Worm (Caenorhabditis elegans): Measurements from ENCODE around the gene vms-1.
A peak's percentile ranks its signal among the peaks of the same experiment; 100 is the strongest.

The vms-1 gene

ce11 chrIII:8109459-8110057, 21.2 kb downstream of the vms-1 start (continued):
- TF ChIP-seq lsy-2 (tag; optimal IDR thresholded peaks at IDR 0.05) (peak; percentile 70 to 89), nhr-28 (tag; optimal IDR thresholded peaks at IDR 0.05) (no peak), lin-39 (tag; optimal IDR thresholded peaks at IDR 0.05) (no peak), hpl-2 (GFP tag; optimal IDR thresholded peaks at IDR 0.05) (no peak), zag-1 (tag; optimal IDR thresholded peaks at IDR 0.05) (no peak), blmp-1 (tag; optimal IDR thresholded peaks at IDR 0.05) (peak; percentile 19), unc-98 (GFP tag; IDR thresholded peaks at IDR 0.05) (no peak), nhr-11 (tag; optimal IDR thresholded peaks at IDR 0.05) (no peak), vab-15 (tag; optimal IDR thresholded peaks at IDR 0.05) (peak; percentile 55), fkh-10 (GFP tag; optimal IDR thresholded peaks at IDR 0.05) (peak; percentile 60), unc-30 (tag; optimal IDR thresholded peaks at IDR 0.05) (no peak), hlh-17 (GFP tag; optimal IDR thresholded peaks at IDR 0.05; ENCODE audit: borderline replicate concordance) (no peak), lin-14 (GFP tag; optimal IDR thresholded peaks at IDR 0.05) (peak; percentile 65), C16A3.4 (tag; optimal IDR thresholded peaks at IDR 0.05) (peak; percentile 66), nhr-71 (tag; optimal IDR thresholded peaks at IDR 0.05) (peak; percentile 81), nhr-237 (tag; optimal IDR thresholded peaks at IDR 0.05) (no peak), snpc-4 (tag; optimal IDR thresholded peaks at IDR 0.05) (peak; percentile 24), skn-1 (tag; optimal IDR thresholded peaks at IDR 0.05) (peak; percentile 76), aly-2 (tag; optimal IDR thresholded peaks at IDR 0.05) (peak; percentile 63), sptf-1 (tag; optimal IDR thresholded peaks at IDR 0.05) (no peak), hlh-4 (tag; optimal IDR thresholded peaks at IDR 0.05) (no peak), ztf-4 (tag; optimal IDR thresholded peaks at IDR 0.05) (no peak), nhr-77 (tag; optimal IDR thresholded peaks at IDR 0.05) (peak; percentile 58), jun-1 (tag; optimal IDR thresholded peaks at IDR 0.05) (peak; percentile 42), C34B4.2 (tag; optimal IDR thresholded peaks at IDR 0.05) (no peak), fos-1 (tag; optimal IDR thresholded peaks at IDR 0.05) (peak; percentile 37), fkh-4 (tag; optimal IDR thresholded peaks at IDR 0.05; ENCODE audit: borderline replicate concordance) (no peak), dpl-1 (GFP tag; optimal IDR thresholded peaks at IDR 0.05) (peak; percentile 37 to 59 (median 56)), snu-23 (GFP tag; optimal IDR thresholded peaks at IDR 0.05) (peak; percentile 86), sup-37 (GFP tag; optimal IDR thresholded peaks at IDR 0.05) (peak; percentile 31), egl-13 (tag; optimal IDR thresholded peaks at IDR 0.05) (peak; percentile 44), nhr-47 (tag; optimal IDR thresholded peaks at IDR 0.05) (peak; percentile 83), pqm-1 (tag; optimal IDR thresholded peaks at IDR 0.05) (no peak), ceh-8 (GFP tag; optimal IDR thresholded peaks at IDR 0.05) (peak; percentile 20), unc-86 (tag; optimal IDR thresholded peaks at IDR 0.05) (peak; percentile 61), nhr-84 (tag; optimal IDR thresholded peaks at IDR 0.05) (no peak), alr-1 (tag; optimal IDR thresholded peaks at IDR 0.05; ENCODE audit: borderline replicate concordance) (no peak), lir-3 (tag; optimal IDR thresholded peaks at IDR 0.05; ENCODE audit: poor library complexity) (peak; percentile 41), lin-13 (GFP tag; optimal IDR thresholded peaks at IDR 0.05) (peak; percentile 1), ztf-11 (tag; optimal IDR thresholded peaks at IDR 0.05) (peak in 1 of 2 experiments; percentile 51), xbp-1 (tag; optimal IDR thresholded peaks at IDR 0.05) (peak; percentile 68), elt-2 (tag; optimal IDR thresholded peaks at IDR 0.05) (no peak), nhr-20 (tag; optimal IDR thresholded peaks at IDR 0.05) (peak; percentile 78), lin-15B (tag; optimal IDR thresholded peaks at IDR 0.05) (no peak), ceh-63 (GFP tag; optimal IDR thresholded peaks at IDR 0.05) (no peak), egl-27 (tag; optimal IDR thresholded peaks at IDR 0.05) (peak in 1 of 2 experiments; percentile 9), swsn-7 (tag; optimal IDR thresholded peaks at IDR 0.05) (peak; percentile 79), pag-3 (tag; optimal IDR thresholded peaks at IDR 0.05; ENCODE audit: borderline replicate concordance, insufficient read depth) (no peak)

Measured in whole organism, L1 larva.